Fruit fly (Drosophila melanogaster) whole organism, wandering third instar larva: ENCODE results near the gene Kap-alpha3.

Experiments used
- GATAd ChIP-seq: sonication (Bioruptor generic); optimal IDR thresholded peaks from 2 replicates; lab custom pipeline; 2016; ENCODE audit warnings: missing biosample characterization, missing genetic modification characterization
- brk ChIP-seq: fragments of 200-800 bp; sonication (Bioruptor generic); optimal IDR thresholded peaks from 2 replicates; lab custom pipeline; 2016; ENCODE audit warnings: missing biosample characterization, mild to moderate bottlenecking, missing genetic modification characterization
- dsf ChIP-seq: sonication (Bioruptor generic); optimal IDR thresholded peaks from 2 replicates; lab custom pipeline; 2016; ENCODE audit warnings: missing biosample characterization, missing genetic modification characterization, borderline replicate concordance
- ey ChIP-seq: fragments of 200-800 bp; sonication (Bioruptor generic); optimal IDR thresholded peaks from 2 replicates; lab custom pipeline; 2016; ENCODE audit warnings: missing biosample characterization, missing genetic modification characterization
- lola ChIP-seq: fragments of >200 bp; optimal IDR thresholded peaks from 2 replicates; lab custom pipeline; 2017; ENCODE audit warnings: missing biosample characterization, missing genetic modification characterization
- psq ChIP-seq: fragments of 200-800 bp; sonication (Bioruptor generic); optimal IDR thresholded peaks from 3 replicates; lab custom pipeline; 2017; ENCODE audit warnings: missing biosample characterization, mild to moderate bottlenecking, missing genetic modification characterization, moderate library complexity
- tai ChIP-seq: sonication (Bioruptor generic); optimal IDR thresholded peaks from 2 replicates; lab custom pipeline; 2016; ENCODE audit warnings: missing biosample characterization, missing genetic modification characterization

DNA sequence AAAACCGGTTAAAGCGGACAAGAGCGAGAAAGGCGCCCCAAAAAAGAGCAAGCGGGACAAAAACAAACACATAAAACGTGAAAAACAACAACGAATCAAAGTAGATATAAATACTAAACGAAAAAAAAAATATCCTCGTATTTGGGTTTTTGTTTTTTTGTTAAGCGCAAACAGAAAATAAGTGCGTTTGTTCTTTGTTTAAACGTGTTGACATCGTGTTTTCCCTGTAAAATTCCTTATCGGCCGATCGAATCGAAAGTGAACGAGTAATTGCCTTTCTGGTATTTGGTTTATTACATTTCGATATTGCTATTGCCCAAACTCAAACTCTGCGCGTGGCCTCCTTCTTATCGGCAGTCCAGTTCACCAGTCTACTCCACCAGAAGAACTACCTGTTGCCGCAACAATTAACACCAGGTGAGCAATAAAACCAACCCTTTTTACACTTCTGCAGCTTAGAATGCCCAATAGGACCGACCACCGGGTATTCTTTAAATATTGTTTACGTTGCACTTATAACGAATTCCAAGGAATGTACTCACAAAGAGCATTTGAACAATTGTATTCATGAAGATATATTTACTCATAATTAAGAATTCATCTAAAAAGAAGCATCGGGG, 14.3 kb upstream of the Kap-alpha3 start:
- TF ChIP-seq lola (no peak), ey (GFP tag; lab: Kevin White, UChicago) (no peak), tai (GFP tag; lab: Kevin White, UChicago) (no peak), GATAd (no peak), psq (GFP tag; lab: Kevin White, UChicago) (no peak), dsf (GFP tag; lab: Kevin White, UChicago) (no peak), brk (no peak)
